Fruit fly (Drosophila melanogaster) whole organism, wandering third instar larva: ENCODE data around the gene dpp.

Experiments used
- Abd-B ChIP-seq: fragments of >200 bp; optimal IDR thresholded peaks from 2 replicates; lab custom pipeline; 2017; ENCODE audit warnings: missing biosample characterization, missing genetic modification characterization
- CG32264 ChIP-seq: fragments of 200-800 bp; sonication (Bioruptor generic); optimal IDR thresholded peaks from 2 replicates; lab custom pipeline; 2016; ENCODE audit warnings: missing biosample characterization, missing genetic modification characterization
- CG9705 ChIP-seq: fragments of 200-800 bp; sonication (Bioruptor generic); optimal IDR thresholded peaks from 2 replicates; lab custom pipeline; 2018; ENCODE audit warnings: missing biosample characterization, mild to moderate bottlenecking, missing genetic modification characterization
- CrebA ChIP-seq: fragments of 200-800 bp; sonication (Bioruptor generic); optimal IDR thresholded peaks from 2 replicates; lab custom pipeline; 2016; ENCODE audit warnings: missing biosample characterization, mild to moderate bottlenecking, missing genetic modification characterization, borderline replicate concordance
- Dfd ChIP-seq: fragments of >200 bp; optimal IDR thresholded peaks from 2 replicates; lab custom pipeline; 2017; ENCODE audit warnings: missing biosample characterization, missing genetic modification characterization
- Dif ChIP-seq: fragments of 200-275, 200-300 bp; sonication (Bioruptor generic); optimal IDR thresholded peaks from 2 replicates; lab custom pipeline; 2018; ENCODE audit warnings: missing biosample characterization, missing genetic modification characterization; ENCODE audit not compliant: partially characterized antibody
- GATAd ChIP-seq: sonication (Bioruptor generic); optimal IDR thresholded peaks from 2 replicates; lab custom pipeline; 2016; ENCODE audit warnings: missing biosample characterization, missing genetic modification characterization
- HLH106 ChIP-seq: fragments of 200-800 bp; optimal IDR thresholded peaks from 3 replicates; lab custom pipeline; 2019; ENCODE audit warnings: missing biosample characterization, mild to moderate bottlenecking, missing genetic modification characterization, moderate library complexity
- Hnf4 ChIP-seq: fragments of 200-800 bp; sonication (Bioruptor generic); optimal IDR thresholded peaks from 2 replicates; lab custom pipeline; 2016; ENCODE audit warnings: missing biosample characterization, mild to moderate bottlenecking, missing genetic modification characterization
- Hr78 ChIP-seq: fragments of >200 bp; optimal IDR thresholded peaks from 2 replicates; lab custom pipeline; 2017; ENCODE audit warnings: missing biosample characterization, missing genetic modification characterization
- Hr83 ChIP-seq: fragments of 200-300 bp; sonication (Bioruptor generic); optimal IDR thresholded peaks from 2 replicates; lab custom pipeline; 2016; ENCODE audit warnings: missing biosample characterization, mild to moderate bottlenecking, missing genetic modification characterization, moderate library complexity; ENCODE audit not compliant: poor library complexity, severe bottlenecking
- Jra ChIP-seq: sonication (Bioruptor generic); optimal IDR thresholded peaks from 2 replicates; lab custom pipeline; 2016; ENCODE audit warnings: missing biosample characterization, missing genetic modification characterization
- Mio ChIP-seq: sonication (Bioruptor generic); optimal IDR thresholded peaks from 2 replicates; lab custom pipeline; 2016; ENCODE audit warnings: missing biosample characterization, missing genetic modification characterization
- N ChIP-seq: fragments of >200 bp; optimal IDR thresholded peaks from 2 replicates; lab custom pipeline; 2018; ENCODE audit warnings: missing biosample characterization, missing external identifiers, missing genetic modification characterization
- OdsH ChIP-seq: fragments of 200-800 bp; sonication (Bioruptor generic); optimal IDR thresholded peaks from 2 replicates; lab custom pipeline; 2016; ENCODE audit warnings: missing biosample characterization, mild to moderate bottlenecking, missing genetic modification characterization
- Rel ChIP-seq, 2 experiments: fragments of 200-800 bp; sonication (Bioruptor generic) in 1 of 2; optimal IDR thresholded peaks; 2 replicates in 1 of 2; 3 replicates in 1 of 2; lab custom pipeline; 2016 to 2019; ENCODE audit warnings: mild to moderate bottlenecking in 2 of 2, missing biosample characterization in 2 of 2, missing genetic modification characterization in 2 of 2, moderate library complexity in 1 of 2
- Sp1 ChIP-seq: fragments of 200-800 bp; sonication (Bioruptor generic); optimal IDR thresholded peaks from 3 replicates; lab custom pipeline; 2019; ENCODE audit warnings: missing biosample characterization, mild to moderate bottlenecking, missing genetic modification characterization, moderate library complexity
- Vsx2 ChIP-seq: fragments of 200-300, 225-300 bp; sonication (Bioruptor generic); optimal IDR thresholded peaks from 2 replicates; lab custom pipeline; 2018; ENCODE audit warnings: missing biosample characterization, missing genetic modification characterization; ENCODE audit not compliant: partially characterized antibody
- br ChIP-seq: fragments of 200-800 bp; sonication (Bioruptor generic); optimal IDR thresholded peaks from 2 replicates; lab custom pipeline; 2016; ENCODE audit warnings: missing biosample characterization, missing genetic modification characterization
- brk ChIP-seq: fragments of 200-800 bp; sonication (Bioruptor generic); optimal IDR thresholded peaks from 2 replicates; lab custom pipeline; 2016; ENCODE audit warnings: missing biosample characterization, mild to moderate bottlenecking, missing genetic modification characterization
- dmrt93B ChIP-seq: fragments of 200-800 bp; sonication (Bioruptor generic); optimal IDR thresholded peaks from 2 replicates; lab custom pipeline; 2018; ENCODE audit warnings: missing biosample characterization, mild to moderate bottlenecking, missing genetic modification characterization
- dsf ChIP-seq: sonication (Bioruptor generic); optimal IDR thresholded peaks from 2 replicates; lab custom pipeline; 2016; ENCODE audit warnings: missing biosample characterization, missing genetic modification characterization, borderline replicate concordance
- ey ChIP-seq: fragments of 200-800 bp; sonication (Bioruptor generic); optimal IDR thresholded peaks from 2 replicates; lab custom pipeline; 2016; ENCODE audit warnings: missing biosample characterization, missing genetic modification characterization
- foxo ChIP-seq, 2 experiments: fragments of 200-800 bp; sonication (Bioruptor generic); optimal IDR thresholded peaks; 2 replicates in 1 of 2; 3 replicates in 1 of 2; lab custom pipeline; 2016 to 2017; ENCODE audit warnings: missing biosample characterization in 2 of 2, missing genetic modification characterization in 2 of 2
- fru ChIP-seq: fragments of 200-800 bp; sonication (Bioruptor generic); optimal IDR thresholded peaks from 3 replicates; lab custom pipeline; 2016; ENCODE audit warnings: missing biosample characterization, mild to moderate bottlenecking, missing genetic modification characterization
- h ChIP-seq: fragments of 200-800 bp; sonication (Bioruptor generic); optimal IDR thresholded peaks from 3 replicates; lab custom pipeline; 2016; ENCODE audit warnings: missing biosample characterization, mild to moderate bottlenecking, missing genetic modification characterization
- jim ChIP-seq: fragments of 175-275, 200-325 bp; sonication (Bioruptor generic); optimal IDR thresholded peaks from 2 replicates; lab custom pipeline; 2016; ENCODE audit warnings: missing biosample characterization, mild to moderate bottlenecking, missing genetic modification characterization
- psq ChIP-seq: fragments of 200-800 bp; sonication (Bioruptor generic); optimal IDR thresholded peaks from 3 replicates; lab custom pipeline; 2017; ENCODE audit warnings: missing biosample characterization, mild to moderate bottlenecking, missing genetic modification characterization, moderate library complexity
- rgr ChIP-seq: fragments of 200-800 bp; sonication (Bioruptor generic); optimal IDR thresholded peaks from 3 replicates; lab custom pipeline; 2016; ENCODE audit warnings: missing biosample characterization, mild to moderate bottlenecking, missing genetic modification characterization
- sage ChIP-seq: fragments of 200-800 bp; sonication (Bioruptor generic); optimal IDR thresholded peaks from 2 replicates; lab custom pipeline; 2016; ENCODE audit warnings: missing biosample characterization, mild to moderate bottlenecking, missing genetic modification characterization
- sv ChIP-seq: fragments of 200-800 bp; sonication (Bioruptor generic); optimal IDR thresholded peaks from 3 replicates; lab custom pipeline; 2016; ENCODE audit warnings: missing biosample characterization, missing genetic modification characterization
- tai ChIP-seq: sonication (Bioruptor generic); optimal IDR thresholded peaks from 2 replicates; lab custom pipeline; 2016; ENCODE audit warnings: missing biosample characterization, missing genetic modification characterization
- usp ChIP-seq: fragments of >200 bp; optimal IDR thresholded peaks from 2 replicates; lab custom pipeline; 2017; ENCODE audit warnings: missing biosample characterization, missing genetic modification characterization
- woc ChIP-seq: sonication (Bioruptor generic); optimal IDR thresholded peaks from 2 replicates; lab custom pipeline; 2016; ENCODE audit warnings: missing biosample characterization, mild to moderate bottlenecking, missing genetic modification characterization

dpp gene

dm6 chr2L:2459238-2459637 lies 31.1 kb downstream of the dpp start:
- TF ChIP-seq rgr (GFP tag; lab: Kevin White, UChicago) (no peak), Rel (GFP tag; optimal IDR thresholded peaks at IDR 0.05; lab: Kevin White, UChicago) (no peak), Rel (tag; optimal IDR thresholded peaks at IDR 0.05; lab: Kevin White, UChicago) (no peak), sage (GFP tag; lab: Kevin White, UChicago) (no peak), usp (GFP tag; lab: Kevin White, UChicago) (no peak), Jra (no peak), ey (GFP tag; lab: Kevin White, UChicago) (no peak), jim (GFP tag; lab: Kevin White, UChicago) (no peak), CrebA (no peak), Sp1 (GFP tag; lab: Kevin White, UChicago) (no peak)

dm6 chr2L:2461322-2461999 lies 33.3 kb downstream of the dpp start:
- TF ChIP-seq Dif (GFP tag; lab: Kevin White, UChicago) (no peak), OdsH (GFP tag; lab: Kevin White, UChicago) (no peak), rgr (GFP tag; lab: Kevin White, UChicago) (no peak), Dfd (GFP tag; lab: Kevin White, UChicago) (no peak), psq (no peak), sv (GFP tag; lab: Kevin White, UChicago) (no peak), HLH106 (no peak), Abd-B (GFP tag; lab: Kevin White, UChicago) (no peak), Rel (GFP tag; optimal IDR thresholded peaks at IDR 0.05; lab: Kevin White, UChicago) (no peak), Rel (tag; optimal IDR thresholded peaks at IDR 0.05; lab: Kevin White, UChicago) (no peak), Sp1 (GFP tag; lab: Kevin White, UChicago) (no peak), br (GFP tag; lab: Kevin White, UChicago) (no peak), dmrt93B (GFP tag; lab: Kevin White, UChicago) (no peak), Hnf4 (GFP tag; lab: Kevin White, UChicago) (no peak), h (GFP tag; lab: Kevin White, UChicago) (no peak), CG32264 (GFP tag; lab: Kevin White, UChicago) (no peak), Hr78 (GFP tag; lab: Kevin White, UChicago) (no peak), GATAd (GFP tag; lab: Kevin White, UChicago) (no peak), N (GFP tag; lab: Kevin White, UChicago) (no peak), dsf (GFP tag; lab: Kevin White, UChicago) (no peak), Mio (GFP tag; lab: Kevin White, UChicago) (no peak), woc (no peak), foxo (GFP tag; optimal IDR thresholded peaks at IDR 0.05; lab: Kevin White, UChicago) (peak in 1 of 2 experiments; percentile 20), jim (GFP tag; lab: Kevin White, UChicago) (no peak), ey (GFP tag; lab: Kevin White, UChicago) (peak; percentile 6), fru (GFP tag; lab: Kevin White, UChicago) (peak; percentile 1)
- TF ChIP-seq, all 38 proteins: peak for 3

- TF ChIP-seq tai (GFP tag; lab: Kevin White, UChicago) (no peak), CG9705 (no peak), Vsx2 (GFP tag; lab: Kevin White, UChicago) (no peak)
- TF ChIP-seq, all 38 proteins: peak for 0
These were observed 34.2 kb downstream of the dpp start for dm6 chr2L:2462306-2462844.

dm6 chr2L:2466360-2466759 lies 38.2 kb downstream of the dpp start:
- TF ChIP-seq fru (GFP tag; lab: Kevin White, UChicago) (no peak), CG32264 (GFP tag; lab: Kevin White, UChicago) (no peak), psq (no peak), Dfd (GFP tag; lab: Kevin White, UChicago) (no peak), HLH106 (peak; percentile 1), foxo (GFP tag; optimal IDR thresholded peaks at IDR 0.05; lab: Kevin White, UChicago) (peak in 1 of 2 experiments; percentile 3), Jra (no peak), Sp1 (GFP tag; lab: Kevin White, UChicago) (no peak), GATAd (GFP tag; lab: Kevin White, UChicago) (no peak), brk (GFP tag; lab: Kevin White, UChicago) (no peak), Rel (GFP tag; optimal IDR thresholded peaks at IDR 0.05; lab: Kevin White, UChicago) (no peak), Rel (tag; optimal IDR thresholded peaks at IDR 0.05; lab: Kevin White, UChicago) (no peak), N (GFP tag; lab: Kevin White, UChicago) (no peak), OdsH (GFP tag; lab: Kevin White, UChicago) (peak; percentile 31), Hr83 (no peak), sage (GFP tag; lab: Kevin White, UChicago) (no peak), br (GFP tag; lab: Kevin White, UChicago) (no peak), h (GFP tag; lab: Kevin White, UChicago) (no peak), dmrt93B (GFP tag; lab: Kevin White, UChicago) (no peak)
